Fruit fly (Drosophila melanogaster) whole organism, embryonic: Measurements from ENCODE around the gene CG32645.

Experiments used
- CG10321 ChIP-seq: fragments of 200-800 bp; sonication (Bioruptor generic); IDR thresholded peaks from 2 replicates; pipeline ENCODE4 v1.3.6; 2022; ENCODE audit warnings: missing biosample characterization, missing genetic modification characterization
- CG10462 ChIP-seq: fragments of 200-800 bp; sonication (Bioruptor generic); optimal IDR thresholded peaks from 2 replicates; lab custom pipeline; 2016; ENCODE audit warnings: missing biosample characterization, missing genetic modification characterization
- CG10565 ChIP-seq: fragments of 200-800 bp; sonication (Bioruptor generic); optimal IDR thresholded peaks from 3 replicates; lab custom pipeline; 2016; ENCODE audit warnings: missing biosample characterization, mild to moderate bottlenecking, missing genetic modification characterization
- CG11504 ChIP-seq: fragments of 200-800 bp; sonication (Bioruptor generic); optimal IDR thresholded peaks from 3 replicates; lab custom pipeline; 2019; ENCODE audit warnings: missing biosample characterization, mild to moderate bottlenecking, missing genetic modification characterization, moderate library complexity
- CG11560 ChIP-seq: fragments of 200-800 bp; sonication (Bioruptor generic); IDR thresholded peaks from 3 replicates; pipeline ENCODE4 v1.3.6; 2022; ENCODE audit warnings: missing biosample characterization, missing genetic modification characterization
- CG11696 ChIP-seq: fragments of 200-800 bp; sonication (Bioruptor generic); IDR thresholded peaks from 2 replicates; pipeline ENCODE4 v1.3.6; 2022; ENCODE audit warnings: missing biosample characterization, missing genetic modification characterization
- CG12391 ChIP-seq: fragments of 200-800 bp; sonication (Bioruptor generic); optimal IDR thresholded peaks from 3 replicates; lab custom pipeline; 2018; ENCODE audit warnings: missing biosample characterization, mild to moderate bottlenecking, missing genetic modification characterization, moderate library complexity
- CG12744 ChIP-seq: fragments of 200-800 bp; sonication (Bioruptor generic); optimal IDR thresholded peaks from 2 replicates; lab custom pipeline; 2016; ENCODE audit warnings: missing biosample characterization, missing genetic modification characterization
- CG13624 ChIP-seq: fragments of 200-800 bp; sonication (Bioruptor generic); optimal IDR thresholded peaks from 2 replicates; lab custom pipeline; 2016; ENCODE audit warnings: missing biosample characterization, missing genetic modification characterization
- CG1647 ChIP-seq: fragments of 200-800 bp; sonication (Bioruptor generic); optimal IDR thresholded peaks from 3 replicates; lab custom pipeline; 2016; ENCODE audit warnings: missing biosample characterization, missing genetic modification characterization
- CG17359 ChIP-seq: fragments of 200-800 bp; sonication (Bioruptor generic); optimal IDR thresholded peaks from 3 replicates; lab custom pipeline; 2018; ENCODE audit warnings: missing biosample characterization, mild to moderate bottlenecking, missing genetic modification characterization, moderate library complexity
- CG17568 ChIP-seq: fragments of 200-800 bp; sonication (Bioruptor generic); optimal IDR thresholded peaks from 2 replicates; lab custom pipeline; 2018; ENCODE audit warnings: missing biosample characterization, mild to moderate bottlenecking, missing genetic modification characterization, moderate library complexity
- CG18262 ChIP-seq: fragments of 200-800 bp; optimal IDR thresholded peaks from 3 replicates; lab custom pipeline; 2019; ENCODE audit warnings: missing biosample characterization, mild to moderate bottlenecking, missing genetic modification characterization, moderate library complexity
- CG1832 ChIP-seq: fragments of 200-800 bp; sonication (Bioruptor generic); optimal IDR thresholded peaks from 2 replicates; lab custom pipeline; 2017; ENCODE audit warnings: missing biosample characterization, mild to moderate bottlenecking, missing genetic modification characterization, inconsistent platforms
- CG18764 ChIP-seq: fragments of 200-800 bp; sonication (Bioruptor generic); optimal IDR thresholded peaks from 3 replicates; lab custom pipeline; 2016; ENCODE audit warnings: missing biosample characterization, missing genetic modification characterization
- CG32767 ChIP-seq: fragments of 200-800 bp; sonication (Bioruptor generic); IDR thresholded peaks from 2 replicates; pipeline ENCODE4 v1.3.6; 2022; ENCODE audit warnings: missing biosample characterization, missing genetic modification characterization
- CG3726 ChIP-seq: fragments of 200-800 bp; sonication (Bioruptor generic); IDR thresholded peaks from 3 replicates; pipeline ENCODE4, ENCODE4 v1.3.6; 2022; ENCODE audit warnings: missing biosample characterization, missing genetic modification characterization
- CG4282 ChIP-seq: fragments of 200-800 bp; sonication (Bioruptor generic); optimal IDR thresholded peaks from 2 replicates; lab custom pipeline; 2016; ENCODE audit warnings: missing biosample characterization, missing genetic modification characterization
- CG4424 ChIP-seq: fragments of 200-800 bp; sonication (Bioruptor generic); optimal IDR thresholded peaks from 3 replicates; lab custom pipeline; 2016; ENCODE audit warnings: missing biosample characterization, missing genetic modification characterization
- CG6683 ChIP-seq: fragments of 200-800 bp; sonication (Bioruptor generic); optimal IDR thresholded peaks from 2 replicates; lab custom pipeline; 2017; ENCODE audit warnings: missing biosample characterization, mild to moderate bottlenecking, missing genetic modification characterization, missing genetic modification reagents
- CG7786 ChIP-seq: fragments of 200-800 bp; sonication (Bioruptor generic); optimal IDR thresholded peaks from 2 replicates; lab custom pipeline; 2016; ENCODE audit warnings: missing biosample characterization, missing genetic modification characterization
- CG7928 ChIP-seq: fragments of 200-800 bp; sonication (Bioruptor generic); optimal IDR thresholded peaks from 2 replicates; lab custom pipeline; 2017; ENCODE audit warnings: missing biosample characterization, mild to moderate bottlenecking, missing genetic modification characterization
- CG8388 ChIP-seq: fragments of 200-800 bp; sonication (Bioruptor generic); optimal IDR thresholded peaks from 2 replicates; lab custom pipeline; 2019; ENCODE audit warnings: missing biosample characterization, mild to moderate bottlenecking, missing genetic modification characterization, moderate library complexity
- CG9215 ChIP-seq: fragments of 200-800 bp; sonication (Bioruptor generic); IDR thresholded peaks from 2 replicates; pipeline ENCODE4 v1.3.6; 2022; ENCODE audit warnings: missing biosample characterization, missing genetic modification characterization
- CG9797 ChIP-seq: fragments of 200-800 bp; sonication (Bioruptor generic); optimal IDR thresholded peaks from 3 replicates; lab custom pipeline; 2018; ENCODE audit warnings: missing biosample characterization, mild to moderate bottlenecking, missing genetic modification characterization
- CG9932 ChIP-seq: fragments of 200-800 bp; sonication (Bioruptor generic); IDR thresholded peaks from 2 replicates; pipeline ENCODE4 v1.3.6; 2022; ENCODE audit warnings: missing biosample characterization, missing genetic modification characterization
- Dref ChIP-seq: fragments of 200-800 bp; sonication (Bioruptor generic); IDR thresholded peaks from 2 replicates; pipeline ENCODE4 v1.3.6; 2022; ENCODE audit warnings: missing biosample characterization, missing genetic modification characterization
- Fer3 ChIP-seq: fragments of 200-800 bp; sonication (Bioruptor generic); optimal IDR thresholded peaks from 2 replicates; lab custom pipeline; 2018; ENCODE audit warnings: missing biosample characterization, mild to moderate bottlenecking, missing genetic modification characterization, moderate library complexity
- GATAe ChIP-seq: fragments of 200-800 bp; sonication (Bioruptor generic); conservative IDR thresholded peaks from 2 replicates; pipeline ENCODE4 v1.3.6; 2022; ENCODE audit warnings: missing biosample characterization, missing genetic modification characterization
- HLHmδ ChIP-seq: fragments of 200-800 bp; sonication (Bioruptor generic); optimal IDR thresholded peaks from 2 replicates; lab custom pipeline; 2018; ENCODE audit warnings: missing biosample characterization, mild to moderate bottlenecking, missing genetic modification characterization, moderate library complexity
- MBD-R2 ChIP-seq: fragments of 200-800 bp; sonication (Bioruptor generic); IDR thresholded peaks from 2 replicates; pipeline ENCODE4 v1.3.6; 2022; ENCODE audit warnings: missing biosample characterization, missing genetic modification characterization
- Optix ChIP-seq: fragments of 200-800 bp; sonication (Bioruptor generic); IDR thresholded peaks from 3 replicates; pipeline ENCODE4 v1.3.6; 2022; ENCODE audit warnings: missing biosample characterization, missing genetic modification characterization
- PHDP ChIP-seq: fragments of 200-800 bp; sonication (Bioruptor generic); optimal IDR thresholded peaks from 3 replicates; lab custom pipeline; 2018; ENCODE audit warnings: missing biosample characterization, mild to moderate bottlenecking, missing genetic modification characterization, moderate library complexity
- al ChIP-seq: fragments of 200-800 bp; sonication (Bioruptor generic); IDR thresholded peaks from 2 replicates; pipeline ENCODE4 v1.3.6; 2022; ENCODE audit warnings: missing biosample characterization, missing genetic modification characterization
- ase ChIP-seq: fragments of 200-800 bp; sonication (Bioruptor generic); IDR thresholded peaks from 3 replicates; pipeline ENCODE4 v1.3.6; 2022; ENCODE audit warnings: missing biosample characterization, missing genetic modification characterization
- br ChIP-seq: fragments of >200 bp; optimal IDR thresholded peaks from 2 replicates; lab custom pipeline; 2017
- chif ChIP-seq, 2 experiments: fragments of 200-800 bp; sonication (Bioruptor generic); optimal IDR thresholded peaks; 3 replicates each; lab custom pipeline; 2016; ENCODE audit warnings: missing biosample characterization in 2 of 2, missing genetic modification characterization in 2 of 2
- crc ChIP-seq: fragments of 200-800 bp; sonication (Bioruptor generic); optimal IDR thresholded peaks from 2 replicates; lab custom pipeline; 2016; ENCODE audit warnings: missing biosample characterization, missing genetic modification characterization
- dysf ChIP-seq: fragments of 200-800 bp; sonication (Bioruptor generic); IDR thresholded peaks from 3 replicates; pipeline ENCODE4 v1.3.6; 2022; ENCODE audit warnings: missing biosample characterization, missing genetic modification characterization
- insv ChIP-seq, 2 experiments: fragments of 200-800 bp; sonication (Bioruptor generic); optimal IDR thresholded peaks; 3 replicates each; lab custom pipeline; 2016 to 2018; ENCODE audit warnings: missing biosample characterization in 2 of 2, missing genetic modification characterization in 2 of 2
- klu ChIP-seq: fragments of 200-800 bp; sonication (Bioruptor generic); IDR thresholded peaks from 2 replicates; pipeline ENCODE4 v1.3.6; 2022; ENCODE audit warnings: missing biosample characterization, missing genetic modification characterization
- lmd ChIP-seq: fragments of 200-800 bp; sonication (Bioruptor generic); IDR thresholded peaks from 2 replicates; pipeline ENCODE4 v1.3.6; 2022; ENCODE audit warnings: missing biosample characterization, missing genetic modification characterization
- lola ChIP-seq, 3 experiments: fragments of >200 bp in 2 of 3; fragments of 200-800 bp in 1 of 3; sonication (Bioruptor generic) in 1 of 3; optimal IDR thresholded peaks; 2 replicates each; lab custom pipeline; 2017 to 2019; ENCODE audit warnings: missing biosample characterization in 3 of 3, missing genetic modification characterization in 3 of 3, mild to moderate bottlenecking in 1 of 3, moderate library complexity in 1 of 3
- pros ChIP-seq: fragments of 200-800 bp; sonication (Bioruptor generic); optimal IDR thresholded peaks from 3 replicates; lab custom pipeline; 2019; ENCODE audit warnings: missing biosample characterization, mild to moderate bottlenecking, missing genetic modification characterization, moderate library complexity
- sens ChIP-seq: fragments of 200-800 bp; sonication (Bioruptor generic); peaks from one replicate; lab custom pipeline; 2016; ENCODE audit warnings: missing biosample characterization, missing genetic modification characterization
- sna ChIP-seq: fragments of 200-800 bp; sonication (Bioruptor generic); IDR thresholded peaks from 2 replicates; pipeline ENCODE4 v1.3.6; 2022; ENCODE audit warnings: missing biosample characterization, missing genetic modification characterization; ENCODE audit not compliant: partially characterized antibody
- sob ChIP-seq: fragments of 200-800 bp; sonication (Bioruptor generic); IDR thresholded peaks from 2 replicates; pipeline ENCODE4 v1.3.6; 2022; ENCODE audit warnings: missing biosample characterization, missing genetic modification characterization
- twi ChIP-seq: fragments of 200-800 bp; optimal IDR thresholded peaks from 2 replicates; lab custom pipeline; 2019; ENCODE audit warnings: missing biosample characterization, mild to moderate bottlenecking, missing genetic modification characterization, moderate library complexity
- usp ChIP-seq: fragments of >200 bp; optimal IDR thresholded peaks from 2 replicates; lab custom pipeline; 2017; ENCODE audit warnings: missing biosample characterization, missing genetic modification characterization
- vnd ChIP-seq: fragments of 200-800 bp; sonication (Bioruptor generic); IDR thresholded peaks from 3 replicates; pipeline ENCODE4 v1.3.6; 2022; ENCODE audit warnings: missing biosample characterization, missing genetic modification characterization; ENCODE audit not compliant: partially characterized antibody

CG32645 gene

dm6 chrX:13130175-13130822 lies 8.7 kb upstream of the CG32645 start (continued):
- TF ChIP-seq CG32767 (GFP tag; lab: Robert Waterston, UW) (peak; percentile 50; the same call in 1 of the 2 replicates), HLHmδ (no peak), CG8388 (GFP tag; lab: Kevin White, UChicago) (peak; percentile 73), sens (GFP tag; lab: Kevin White, UChicago) (peak; percentile 96), lola (GFP tag; optimal IDR thresholded peaks at IDR 0.05; lab: Kevin White, UChicago) (peak in 2 of 3 experiments; percentile 37 to 82), CG9932 (peak; percentile 55), Dref (GFP tag; lab: Robert Waterston, UW) (no peak), PHDP (tag; lab: Kevin White, UChicago) (peak; percentile 75), CG11504 (tag; lab: Kevin White, UChicago) (peak; percentile 85), lmd (GFP tag; lab: Robert Waterston, UW) (peak; percentile 63), CG4282 (no peak), MBD-R2 (GFP tag; lab: Robert Waterston, UW) (no peak), ase (peak; percentile 35; the same call in 1 of the 3 replicates), CG4424 (GFP tag; lab: Kevin White, UChicago) (peak; percentile 73), CG12391 (tag; lab: Kevin White, UChicago) (peak; percentile 74), CG17568 (GFP tag; lab: Kevin White, UChicago) (peak; percentile 45), CG9797 (GFP tag; lab: Kevin White, UChicago) (no peak), CG6683 (peak; percentile 50), CG12744 (GFP tag; lab: Kevin White, UChicago) (peak; percentile 31), br (no peak), CG10321 (GFP tag; lab: Robert Waterston, UW) (no peak), CG1832 (no peak), crc (peak; percentile 51), CG11560 (tag; lab: Robert Waterston, UW) (no peak), klu (GFP tag; lab: Robert Waterston, UW) (0 out of 2 replicates have a peak, but pooled peaks have one; percentile 21), sna (GFP tag; lab: Robert Waterston, UW) (no peak), CG9215 (no peak), pros (GFP tag; lab: Kevin White, UChicago) (no peak), al (GFP tag; lab: Robert Waterston, UW) (no peak), Fer3 (tag; lab: Kevin White, UChicago) (peak; percentile 58), CG7928 (GFP tag; lab: Kevin White, UChicago) (peak; percentile 9), CG10565 (peak; percentile 33), CG13624 (GFP tag; lab: Kevin White, UChicago) (peak; percentile 58), CG17359 (tag; lab: Kevin White, UChicago) (peak; percentile 66), GATAe (no peak), usp (GFP tag; lab: Kevin White, UChicago) (no peak), CG18764 (peak; percentile 33), CG1647 (peak; percentile 40), CG7786 (GFP tag; lab: Kevin White, UChicago) (peak; percentile 66), insv (GFP tag; optimal IDR thresholded peaks at IDR 0.05; lab: Kevin White, UChicago) (no peak), dysf (GFP tag; lab: Robert Waterston, UW) (peak; percentile 56; the same call in 2 of the 3 replicates), CG11696 (GFP tag; lab: Robert Waterston, UW) (peak; percentile 91; the same call in 1 of the 2 replicates), twi (peak; percentile 60), sob (GFP tag; lab: Robert Waterston, UW) (no peak; the same call in 1 of the 2 replicates), chif (GFP tag; optimal IDR thresholded peaks at IDR 0.05; lab: Kevin White, UChicago) (peak; percentile 63 to 67), CG18262 (tag; lab: Kevin White, UChicago) (peak; percentile 86), Optix (GFP tag; lab: Robert Waterston, UW) (peak; percentile 36; the same call in 1 of the 3 replicates), CG3726 (GFP tag; lab: Robert Waterston, UW) (no peak), CG10462 (peak; percentile 22), vnd (GFP tag; lab: Robert Waterston, UW) (no peak)
